Worm (Caenorhabditis elegans): ENCODE results near the gene K07C5.9.

Gene K07C5.9

ce11 chrV:10332012-10332411 lies 17.9 kb downstream of the K07C5.9 start, which contains the start of gene crm-1:
Gene crm-1, minus strand, starts transcription at chrV:10332112.
- TF ChIP-seq ZK546.5 (tag; optimal IDR thresholded peaks at IDR 0.05), result no peak
- no peak for TF ChIP-seq mab-5 (tag; optimal IDR thresholded peaks at IDR 0.05)
- TF ChIP-seq ztf-1 (GFP tag; conservative IDR thresholded peaks at IDR 0.05), result no peak
- TF ChIP-seq unc-62 (GFP tag; optimal IDR thresholded peaks at IDR 0.05), result no peak
- TF ChIP-seq ztf-4 (tag; optimal IDR thresholded peaks at IDR 0.05), result no peak
- no peak for TF ChIP-seq Y55F3AM.14 (GFP tag; optimal IDR thresholded peaks at IDR 0.05)
- no peak for TF ChIP-seq ceh-82 (tag; optimal IDR thresholded peaks at IDR 0.05)
- no peak for TF ChIP-seq unc-55 (GFP tag; optimal IDR thresholded peaks at IDR 0.05)

DNA sequence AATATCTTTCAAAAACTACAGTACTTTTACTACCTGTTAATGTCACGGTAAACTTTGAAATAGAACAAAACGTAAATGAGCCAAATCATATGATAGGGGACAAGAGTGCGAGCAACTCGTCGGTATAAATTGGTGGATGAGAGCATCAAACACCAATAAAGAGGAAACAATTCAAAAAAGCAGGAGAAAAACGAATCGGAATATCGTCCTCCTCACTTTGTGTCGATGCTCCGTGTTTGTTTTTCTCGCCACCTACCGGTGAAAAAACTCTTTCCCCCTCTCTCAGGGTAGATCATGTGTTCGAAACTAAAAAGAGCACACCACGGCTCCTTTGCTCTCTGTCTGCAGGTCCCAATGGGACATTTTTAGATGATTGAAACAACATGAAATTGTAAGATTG lies 21.9 kb downstream of the K07C5.9 start:
- TF ChIP-seq peb-1 (tag; optimal IDR thresholded peaks at IDR 0.05) (no peak), gmeb-1 (tag; optimal IDR thresholded peaks at IDR 0.05) (no peak), unc-55 (GFP tag; optimal IDR thresholded peaks at IDR 0.05) (no peak), F13H6.1 (tag; optimal IDR thresholded peaks at IDR 0.05) (peak; percentile 8), ama-1 (optimal IDR thresholded peaks at IDR 0.05) (no peak), fos-1 (tag; optimal IDR thresholded peaks at IDR 0.05) (no peak), nhr-10 (tag; optimal IDR thresholded peaks at IDR 0.05) (no peak), egl-27 (tag; optimal IDR thresholded peaks at IDR 0.05) (no peak)

DNA sequence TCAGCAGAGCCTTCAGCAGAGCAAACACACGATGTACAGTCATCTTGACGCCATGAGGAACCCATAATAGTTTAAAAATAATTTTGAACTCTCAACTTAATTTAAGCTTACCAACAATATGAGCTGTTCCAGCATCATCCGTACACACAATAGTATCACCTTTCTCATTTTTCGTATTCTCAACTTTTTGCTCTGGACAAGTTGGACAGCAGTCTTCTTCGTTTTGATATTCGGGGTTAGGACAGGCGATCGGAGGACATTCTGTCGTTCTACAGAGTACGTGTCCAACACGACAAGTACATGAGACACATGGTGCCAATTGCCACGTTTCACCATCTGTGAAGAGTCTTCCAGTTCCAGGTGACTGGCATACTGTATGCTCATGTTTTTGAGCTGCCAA lies 26.4 kb downstream of the K07C5.9 start:
- TF ChIP-seq egl-27 (tag; optimal IDR thresholded peaks at IDR 0.05) (no peak), unc-39 (tag; optimal IDR thresholded peaks at IDR 0.05) (no peak), sma-3 (GFP tag; optimal IDR thresholded peaks at IDR 0.05) (no peak), ztf-4 (tag; optimal IDR thresholded peaks at IDR 0.05) (no peak), nhr-129 (tag; optimal IDR thresholded peaks at IDR 0.05) (no peak), nhr-77 (tag; optimal IDR thresholded peaks at IDR 0.05) (no peak), ztf-11 (tag; optimal IDR thresholded peaks at IDR 0.05) (no peak), ama-1 (optimal IDR thresholded peaks at IDR 0.05) (no peak), aly-2 (tag; optimal IDR thresholded peaks at IDR 0.05) (no peak), lsy-2 (tag; optimal IDR thresholded peaks at IDR 0.05) (no peak)

- TF ChIP-seq egl-27 (tag; optimal IDR thresholded peaks at IDR 0.05), result no peak
- no peak for TF ChIP-seq nhr-21 (tag; optimal IDR thresholded peaks at IDR 0.05)
- no peak for TF ChIP-seq Y55F3AM.14 (GFP tag; optimal IDR thresholded peaks at IDR 0.05)
- TF ChIP-seq unc-55 (GFP tag; optimal IDR thresholded peaks at IDR 0.05), result no peak
- TF ChIP-seq mab-5 (tag; optimal IDR thresholded peaks at IDR 0.05), result no peak
- no peak for TF ChIP-seq ZK546.5 (tag; optimal IDR thresholded peaks at IDR 0.05)
- no peak for TF ChIP-seq lin-11 (tag; optimal IDR thresholded peaks at IDR 0.05)
- TF ChIP-seq peb-1 (tag; optimal IDR thresholded peaks at IDR 0.05), result no peak
- no peak for TF ChIP-seq nhr-25 (tag; optimal IDR thresholded peaks at IDR 0.05)
- no peak for TF ChIP-seq ceh-16 (tag; optimal IDR thresholded peaks at IDR 0.05)
- peak; percentile 69 for TF ChIP-seq C34F6.9 (tag; optimal IDR thresholded peaks at IDR 0.05)
- peak; percentile 25 for TF ChIP-seq nhr-129 (tag; optimal IDR thresholded peaks at IDR 0.05)
- no peak for TF ChIP-seq lsy-2 (tag; optimal IDR thresholded peaks at IDR 0.05)
- TF ChIP-seq ztf-1 (GFP tag; conservative IDR thresholded peaks at IDR 0.05), result no peak
- TF ChIP-seq elt-3 (tag; optimal IDR thresholded peaks at IDR 0.05), result no peak
- TF ChIP-seq sma-9 (GFP tag; optimal IDR thresholded peaks at IDR 0.05), result peak; percentile 86
- TF ChIP-seq sma-9 (tag; optimal IDR thresholded peaks at IDR 0.05), result no peak
- no peak for TF ChIP-seq R02D3.7 (tag; optimal IDR thresholded peaks at IDR 0.05)
- no peak for TF ChIP-seq ceh-82 (tag; optimal IDR thresholded peaks at IDR 0.05)
- peak; percentile 66 for TF ChIP-seq crh-2 (tag; optimal IDR thresholded peaks at IDR 0.05)
- no peak for TF ChIP-seq ama-1 (optimal IDR thresholded peaks at IDR 0.05)
- TF ChIP-seq F13H6.1 (tag; optimal IDR thresholded peaks at IDR 0.05), result peak; percentile 52
- peak; percentile 76 for TF ChIP-seq sma-3 (GFP tag; optimal IDR thresholded peaks at IDR 0.05)
- no peak for TF ChIP-seq mbf-1 (tag; optimal IDR thresholded peaks at IDR 0.05)
- TF ChIP-seq nhr-237 (tag; optimal IDR thresholded peaks at IDR 0.05), result no peak
- no peak for TF ChIP-seq blmp-1 (tag; optimal IDR thresholded peaks at IDR 0.05; ENCODE audit: insufficient read depth)
- TF ChIP-seq gmeb-1 (tag; optimal IDR thresholded peaks at IDR 0.05), result no peak
- no peak for TF ChIP-seq nhr-6 (tag; optimal IDR thresholded peaks at IDR 0.05)
- TF ChIP-seq unc-39 (tag; optimal IDR thresholded peaks at IDR 0.05), result no peak
- TF ChIP-seq nhr-12 (tag; optimal IDR thresholded peaks at IDR 0.05), result no peak
- TF ChIP-seq ztf-11 (tag; optimal IDR thresholded peaks at IDR 0.05), result no peak
- TF ChIP-seq lin-13 (GFP tag; optimal IDR thresholded peaks at IDR 0.05), result no peak
- no peak for TF ChIP-seq nhr-77 (tag; optimal IDR thresholded peaks at IDR 0.05)
- no peak for TF ChIP-seq alr-1 (tag; optimal IDR thresholded peaks at IDR 0.05)
- TF ChIP-seq snpc-4 (tag; optimal IDR thresholded peaks at IDR 0.05), result peak; percentile 53
- peak; percentile 34 for TF ChIP-seq fos-1 (tag; optimal IDR thresholded peaks at IDR 0.05)
- no peak for TF ChIP-seq lin-39 (tag; optimal IDR thresholded peaks at IDR 0.05)
- no peak for TF ChIP-seq dmd-4 (tag; optimal IDR thresholded peaks at IDR 0.05)
- no peak for TF ChIP-seq mdl-1 (tag; optimal IDR thresholded peaks at IDR 0.05)
- TF ChIP-seq nhr-23 (tag; optimal IDR thresholded peaks at IDR 0.05), result no peak
- no peak for TF ChIP-seq zag-1 (tag; optimal IDR thresholded peaks at IDR 0.05)
Observed at ce11 chrV:10320101-10320761, 29.7 kb downstream of the K07C5.9 start, which contains the start of the genes gna-1 and B0024.13. Gene gna-1, minus strand, starts transcription at chrV:10320151. Gene B0024.13, plus strand, starts transcription at chrV:10320711.
